Fruit fly (Drosophila melanogaster) whole organism, embryonic: ENCODE measurements around the gene moon.

Experiments
- CG1024 ChIP-seq: fragments of 200-800 bp; sonication (Bioruptor generic); IDR thresholded peaks from 2 replicates; pipeline ENCODE4 v1.3.6; 2022; ENCODE audit warnings: missing biosample characterization, missing genetic modification characterization
- CG11085 ChIP-seq: fragments of 200-800 bp; sonication (Bioruptor generic); IDR thresholded peaks from 2 replicates; pipeline ENCODE4 v1.3.6; 2022; ENCODE audit warnings: missing biosample characterization, missing genetic modification characterization
- CG11247 ChIP-seq: fragments of 200-800 bp; sonication (Bioruptor generic); IDR thresholded peaks from 2 replicates; pipeline ENCODE4 v1.3.6; 2022; ENCODE audit warnings: missing biosample characterization, missing genetic modification characterization
- CG11456 ChIP-seq: fragments of 200-800 bp; sonication (Bioruptor generic); IDR thresholded peaks from 3 replicates; pipeline ENCODE4 v1.3.6; 2022; ENCODE audit warnings: missing biosample characterization, missing genetic modification characterization
- CG12155 ChIP-seq: fragments of 200-800 bp; sonication (Bioruptor generic); optimal IDR thresholded peaks from 3 replicates; lab custom pipeline; 2016; ENCODE audit warnings: missing biosample characterization, missing genetic modification characterization
- CG12942 ChIP-seq: fragments of 200-800 bp; sonication (Bioruptor generic); optimal IDR thresholded peaks from 3 replicates; lab custom pipeline; 2016; ENCODE audit warnings: missing biosample characterization, missing genetic modification characterization
- CG17186 ChIP-seq: fragments of 200-800 bp; sonication (Bioruptor generic); optimal IDR thresholded peaks from 3 replicates; lab custom pipeline; 2017; ENCODE audit warnings: missing biosample characterization, missing genetic modification reagents, missing genetic modification characterization
- CG18262 ChIP-seq: fragments of 200-800 bp; optimal IDR thresholded peaks from 3 replicates; lab custom pipeline; 2019; ENCODE audit warnings: missing biosample characterization, mild to moderate bottlenecking, missing genetic modification characterization, moderate library complexity
- CG2129 ChIP-seq: fragments of 200-800 bp; sonication (Bioruptor generic); IDR thresholded peaks from 2 replicates; pipeline ENCODE4 v1.3.6; 2022; ENCODE audit warnings: missing biosample characterization, missing genetic modification characterization; ENCODE audit not compliant: partially characterized antibody
- CG30020 ChIP-seq: fragments of 200-800 bp; optimal IDR thresholded peaks from 2 replicates; lab custom pipeline; 2019; ENCODE audit warnings: missing biosample characterization, mild to moderate bottlenecking, missing genetic modification characterization, moderate library complexity
- CG30403 ChIP-seq: fragments of 200-800 bp; sonication (Bioruptor generic); optimal IDR thresholded peaks from 3 replicates; lab custom pipeline; 2016; ENCODE audit warnings: missing biosample characterization, missing genetic modification characterization
- CG3065 ChIP-seq: fragments of 200-800 bp; sonication (Bioruptor generic); optimal IDR thresholded peaks from 2 replicates; lab custom pipeline; 2016; ENCODE audit warnings: missing biosample characterization, missing genetic modification characterization
- CG3995 ChIP-seq: fragments of 200-800 bp; sonication (Bioruptor generic); optimal IDR thresholded peaks from 3 replicates; lab custom pipeline; 2016; ENCODE audit warnings: missing biosample characterization, missing genetic modification characterization
- CG4617 ChIP-seq: fragments of 200-800 bp; sonication (Bioruptor generic); optimal IDR thresholded peaks from 3 replicates; lab custom pipeline; 2016; ENCODE audit warnings: missing biosample characterization, missing genetic modification characterization, borderline replicate concordance
- CG4730 ChIP-seq: fragments of 200-800 bp; sonication (Bioruptor generic); IDR thresholded peaks from 2 replicates; pipeline ENCODE4 v1.3.6; 2022; ENCODE audit warnings: missing biosample characterization, missing genetic modification characterization
- CG6683 ChIP-seq: fragments of 200-800 bp; sonication (Bioruptor generic); optimal IDR thresholded peaks from 2 replicates; lab custom pipeline; 2017; ENCODE audit warnings: missing biosample characterization, mild to moderate bottlenecking, missing genetic modification characterization, missing genetic modification reagents
- CG7271 ChIP-seq: fragments of 200-800 bp; sonication (Bioruptor generic); optimal IDR thresholded peaks from 2 replicates; lab custom pipeline; 2018; ENCODE audit warnings: missing biosample characterization, mild to moderate bottlenecking, missing genetic modification characterization, moderate library complexity
- CG9437 ChIP-seq: fragments of 200-800 bp; sonication (Bioruptor generic); optimal IDR thresholded peaks from 2 replicates; lab custom pipeline; 2018; ENCODE audit warnings: missing biosample characterization, mild to moderate bottlenecking, missing genetic modification characterization
- D19B ChIP-seq: fragments of 200-800 bp; sonication (Bioruptor generic); optimal IDR thresholded peaks from 2 replicates; lab custom pipeline; 2017; ENCODE audit warnings: missing biosample characterization, mild to moderate bottlenecking, missing genetic modification characterization
- Dad ChIP-seq: fragments of 200-800 bp; sonication (Bioruptor generic); optimal IDR thresholded peaks from 3 replicates; lab custom pipeline; 2016; ENCODE audit warnings: missing biosample characterization, missing genetic modification characterization
- Ets97D ChIP-seq: fragments of 200-800 bp; sonication (Bioruptor generic); optimal IDR thresholded peaks from 3 replicates; lab custom pipeline; 2016; ENCODE audit warnings: missing biosample characterization, missing genetic modification characterization
- Fer2 ChIP-seq: fragments of 200-800 bp; sonication (Bioruptor generic); optimal IDR thresholded peaks from 2 replicates; lab custom pipeline; 2018; ENCODE audit warnings: missing biosample characterization, mild to moderate bottlenecking, missing genetic modification characterization, moderate library complexity
- Hr51 ChIP-seq, 2 experiments: fragments of 200-800 bp; sonication (Bioruptor generic); optimal IDR thresholded peaks; 2 replicates in 1 of 2; 3 replicates in 1 of 2; lab custom pipeline; 2016 to 2018; ENCODE audit warnings: missing biosample characterization in 2 of 2, missing genetic modification characterization in 2 of 2, mild to moderate bottlenecking in 1 of 2, moderate library complexity in 1 of 2
- Lhr ChIP-seq: fragments of 200-800 bp; sonication (Bioruptor generic); optimal IDR thresholded peaks from 3 replicates; lab custom pipeline; 2017; ENCODE audit warnings: mild to moderate bottlenecking, missing biosample characterization, missing genetic modification reagents, missing genetic modification characterization
- Max ChIP-seq: fragments of 200-800 bp; sonication (Bioruptor generic); optimal IDR thresholded peaks from 2 replicates; lab custom pipeline; 2016; ENCODE audit warnings: missing biosample characterization, mild to moderate bottlenecking, missing genetic modification characterization
- NC2α ChIP-seq: fragments of 200-800 bp; sonication (Bioruptor generic); optimal IDR thresholded peaks from 2 replicates; lab custom pipeline; 2016; ENCODE audit warnings: missing biosample characterization, missing genetic modification characterization
- Oaz ChIP-seq: fragments of 200-800 bp; sonication (Bioruptor generic); IDR thresholded peaks from 2 replicates; pipeline ENCODE4 v1.3.6; 2022; ENCODE audit warnings: missing biosample characterization, missing genetic modification characterization
- Pdp1 ChIP-seq, 2 experiments: fragments of 200-800 bp; sonication (Bioruptor generic); optimal IDR thresholded peaks; 3 replicates each; lab custom pipeline; 2016; ENCODE audit warnings: missing biosample characterization in 2 of 2, missing genetic modification characterization in 2 of 2, mild to moderate bottlenecking in 1 of 2, moderate library complexity in 1 of 2
- Poxn ChIP-seq: fragments of 200-800 bp; sonication (Bioruptor generic); IDR thresholded peaks from 2 replicates; pipeline ENCODE4 v1.3.6; 2022; ENCODE audit warnings: missing biosample characterization, missing genetic modification characterization
- Sin3A ChIP-seq: fragments of >200 bp; optimal IDR thresholded peaks from 2 replicates; lab custom pipeline; 2018
- Spps ChIP-seq: fragments of 200-800 bp; sonication (Bioruptor generic); optimal IDR thresholded peaks from 2 replicates; lab custom pipeline; 2018; ENCODE audit warnings: missing biosample characterization, mild to moderate bottlenecking, missing genetic modification characterization
- Xrp1 ChIP-seq: fragments of 200-800 bp; sonication (Bioruptor generic); IDR thresholded peaks from 2 replicates; pipeline ENCODE4 v1.3.6; 2022; ENCODE audit warnings: missing biosample characterization, missing genetic modification characterization
- YL-1 ChIP-seq: fragments of 200-800 bp; sonication (Bioruptor generic); optimal IDR thresholded peaks from 3 replicates; lab custom pipeline; 2017; ENCODE audit warnings: missing biosample characterization, mild to moderate bottlenecking, missing genetic modification characterization
- amos ChIP-seq: fragments of 200-800 bp; sonication (Bioruptor generic); IDR thresholded peaks from 2 replicates; pipeline ENCODE4 v1.3.6; 2022; ENCODE audit warnings: missing biosample characterization, missing genetic modification characterization; ENCODE audit not compliant: partially characterized antibody
- corto ChIP-seq: fragments of 200-800 bp; sonication (Bioruptor generic); optimal IDR thresholded peaks from 2 replicates; lab custom pipeline; 2016; ENCODE audit warnings: missing biosample characterization, mild to moderate bottlenecking, missing genetic modification characterization, moderate library complexity
- dm ChIP-seq: fragments of 200-800 bp; sonication (Bioruptor generic); optimal IDR thresholded peaks from 3 replicates; lab custom pipeline; 2016; ENCODE audit warnings: missing biosample characterization, missing genetic modification characterization
- dmrt11E ChIP-seq: fragments of 200-800 bp; sonication (Bioruptor generic); optimal IDR thresholded peaks from 3 replicates; lab custom pipeline; 2018; ENCODE audit warnings: missing biosample characterization, mild to moderate bottlenecking, missing genetic modification characterization, moderate library complexity
- fd96Cb ChIP-seq: fragments of 200-800 bp; sonication (Bioruptor generic); optimal IDR thresholded peaks from 2 replicates; lab custom pipeline; 2018; ENCODE audit warnings: missing biosample characterization, mild to moderate bottlenecking, missing genetic modification characterization, moderate library complexity
- fu2 ChIP-seq: fragments of 200-800 bp; sonication (Bioruptor generic); optimal IDR thresholded peaks from 2 replicates; lab custom pipeline; 2016; ENCODE audit warnings: missing biosample characterization, missing genetic modification characterization
- gsb ChIP-seq: fragments of 200-800 bp; sonication (Bioruptor generic); IDR thresholded peaks from 2 replicates; pipeline ENCODE4 v1.3.6; 2022; ENCODE audit warnings: missing biosample characterization, missing genetic modification characterization
- gsb-n ChIP-seq: fragments of 200-800 bp; sonication (Bioruptor generic); optimal IDR thresholded peaks from 3 replicates; lab custom pipeline; 2018; ENCODE audit warnings: missing biosample characterization, mild to moderate bottlenecking, missing genetic modification characterization
- ham ChIP-seq: fragments of 200-800 bp; sonication (Bioruptor generic); IDR thresholded peaks from 2 replicates; pipeline ENCODE4 v1.3.6; 2022; ENCODE audit warnings: missing biosample characterization, missing genetic modification characterization
- jumu ChIP-seq: fragments of 200-800 bp; sonication (Bioruptor generic); optimal IDR thresholded peaks from 3 replicates; lab custom pipeline; 2016; ENCODE audit warnings: missing biosample characterization, missing genetic modification characterization
- lola ChIP-seq, 3 experiments: fragments of >200 bp in 2 of 3; fragments of 200-800 bp in 1 of 3; sonication (Bioruptor generic) in 1 of 3; optimal IDR thresholded peaks; 2 replicates each; lab custom pipeline; 2017 to 2019; ENCODE audit warnings: missing biosample characterization in 3 of 3, missing genetic modification characterization in 3 of 3, mild to moderate bottlenecking in 1 of 3, moderate library complexity in 1 of 3
- nerfin-2 ChIP-seq: fragments of 200-800 bp; sonication (Bioruptor generic); IDR thresholded peaks from 2 replicates; pipeline ENCODE4 v1.3.6; 2022; ENCODE audit warnings: missing biosample characterization, missing genetic modification characterization; ENCODE audit not compliant: partially characterized antibody
- org-1 ChIP-seq: fragments of 200-800 bp; sonication (Bioruptor generic); optimal IDR thresholded peaks from 2 replicates; lab custom pipeline; 2017; ENCODE audit warnings: missing biosample characterization, missing genetic modification characterization
- pzg ChIP-seq: fragments of 200-800 bp; sonication (Bioruptor generic); optimal IDR thresholded peaks from 3 replicates; lab custom pipeline; 2018; ENCODE audit warnings: missing biosample characterization, mild to moderate bottlenecking, missing genetic modification characterization, moderate library complexity
- so ChIP-seq: fragments of 200-800 bp; sonication (Bioruptor generic); IDR thresholded peaks from 3 replicates; pipeline ENCODE4 v1.3.6; 2022; ENCODE audit warnings: missing biosample characterization, missing genetic modification characterization
- tap ChIP-seq: fragments of 200-800 bp; optimal IDR thresholded peaks from 3 replicates; lab custom pipeline; 2019; ENCODE audit warnings: missing biosample characterization, mild to moderate bottlenecking, missing genetic modification characterization, moderate library complexity
- unpg ChIP-seq: fragments of 200-800 bp; sonication (Bioruptor generic); optimal IDR thresholded peaks from 3 replicates; lab custom pipeline; 2018; ENCODE audit warnings: missing biosample characterization, mild to moderate bottlenecking, missing genetic modification characterization, moderate library complexity

moon gene

dm6 chrX:12028825-12029514 is 43.6 kb downstream of the moon start, which contains the start of gene Usp7 (continued):
- TF ChIP-seq CG12155 (GFP tag; lab: Kevin White, UChicago) (no peak), CG11456 (GFP tag; lab: Robert Waterston, UW) (no peak), so (GFP tag; lab: Robert Waterston, UW) (no peak), CG7271 (tag; lab: Kevin White, UChicago) (no peak), Max (GFP tag; lab: Kevin White, UChicago) (peak; percentile 17), YL-1 (GFP tag; lab: Kevin White, UChicago) (peak; percentile 73), pzg (GFP tag; lab: Kevin White, UChicago) (peak; percentile 82), Hr51 (GFP tag; optimal IDR thresholded peaks at IDR 0.05; lab: Kevin White, UChicago) (no peak), Dad (GFP tag; lab: Kevin White, UChicago) (no peak), dm (GFP tag; lab: Kevin White, UChicago) (peak; percentile 39), jumu (GFP tag; lab: Kevin White, UChicago) (no peak), Spps (no peak), CG11085 (GFP tag; lab: Robert Waterston, UW) (peak; percentile 45; the same call in 1 of the 2 replicates), nerfin-2 (GFP tag; lab: Robert Waterston, UW) (peak; percentile 84), amos (GFP tag; lab: Robert Waterston, UW) (peak; percentile 97), CG11247 (GFP tag; lab: Robert Waterston, UW) (no peak), CG6683 (no peak), Fer2 (tag; lab: Kevin White, UChicago) (no peak), Sin3A (lab: Kevin White, UChicago) (no peak), CG17186 (peak; percentile 42), Oaz (GFP tag; lab: Robert Waterston, UW) (no peak), CG1024 (GFP tag; lab: Robert Waterston, UW) (0 out of 2 replicates have a peak, but pooled peaks have one; percentile 13), CG4617 (peak; percentile 26), CG12942 (GFP tag; lab: Kevin White, UChicago) (no peak), Poxn (GFP tag; lab: Robert Waterston, UW) (no peak), Xrp1 (GFP tag; lab: Robert Waterston, UW) (no peak), tap (tag; lab: Kevin White, UChicago) (no peak), Ets97D (GFP tag; lab: Kevin White, UChicago) (peak; percentile 85), CG4730 (GFP tag; lab: Robert Waterston, UW) (no peak), unpg (no peak), gsb-n (tag; lab: Kevin White, UChicago) (no peak), gsb (GFP tag; lab: Robert Waterston, UW) (no peak), fu2 (GFP tag; lab: Kevin White, UChicago) (no peak), fd96Cb (tag; lab: Kevin White, UChicago) (no peak), NC2α (GFP tag; lab: Kevin White, UChicago) (no peak), org-1 (no peak), corto (GFP tag; lab: Kevin White, UChicago) (no peak), CG30403 (peak; percentile 20), dmrt11E (tag; lab: Kevin White, UChicago) (no peak), lola (GFP tag; optimal IDR thresholded peaks at IDR 0.05; lab: Kevin White, UChicago) (no peak), CG18262 (no peak), Lhr (GFP tag; lab: Kevin White, UChicago) (no peak), CG3995 (GFP tag; lab: Kevin White, UChicago) (no peak), CG30020 (tag; lab: Kevin White, UChicago) (peak; percentile 91), ham (GFP tag; lab: Robert Waterston, UW) (no peak), CG3065 (GFP tag; lab: Kevin White, UChicago) (no peak), CG9437 (GFP tag; lab: Kevin White, UChicago) (peak; percentile 30), CG2129 (GFP tag; lab: Robert Waterston, UW) (peak; percentile 83), Pdp1 (GFP tag; optimal IDR thresholded peaks at IDR 0.05; lab: Kevin White, UChicago) (peak in 1 of 2 experiments; percentile 14), D19B (GFP tag; lab: Kevin White, UChicago) (no peak)
